Worm (Caenorhabditis elegans) whole organism, late embryonic: ENCODE measurements around the gene tag-250.

Experiments used
- C38D4.7 ChIP-seq: fragments of 200-800 bp; sonication (Bioruptor generic); optimal IDR thresholded peaks from 2 replicates; lab custom pipeline; 2018; ENCODE audit warnings: mild to moderate bottlenecking, missing genetic modification characterization, moderate library complexity, missing compliant biosample characterization
- ama-1 ChIP-seq: fragments of 150-350 bp; optimal IDR thresholded peaks from 2 replicates; lab custom pipeline; 2014
- ceh-18 ChIP-seq: sonication (generic microtip); optimal IDR thresholded peaks from 2 replicates; lab custom pipeline; 2016; ENCODE audit warnings: missing genetic modification characterization, missing compliant biosample characterization
- elt-4 ChIP-seq: sonication (generic microtip); optimal IDR thresholded peaks from 2 replicates; lab custom pipeline; 2016; ENCODE audit warnings: missing genetic modification characterization, missing compliant biosample characterization
- eyg-1 ChIP-seq: sonication (generic microtip); optimal IDR thresholded peaks from 2 replicates; lab custom pipeline; 2016; ENCODE audit warnings: missing genotype, missing genetic modification characterization, missing compliant biosample characterization
- gmeb-2 ChIP-seq: sonication (generic microtip); optimal IDR thresholded peaks from 2 replicates; lab custom pipeline; 2016; ENCODE audit warnings: missing genetic modification characterization, inconsistent platforms, missing compliant biosample characterization
- hlh-30 ChIP-seq: sonication (generic microtip); optimal IDR thresholded peaks from 2 replicates; lab custom pipeline; 2017; ENCODE audit warnings: antibody characterized with exemption, missing genetic modification characterization, missing compliant biosample characterization; ENCODE audit not compliant: insufficient read depth
- madf-2 ChIP-seq: sonication (generic microtip); optimal IDR thresholded peaks from 2 replicates; lab custom pipeline; 2017; ENCODE audit warnings: missing genetic modification characterization, missing compliant biosample characterization
- tbx-2 ChIP-seq: sonication (generic microtip); optimal IDR thresholded peaks from 2 replicates; lab custom pipeline; 2016; ENCODE audit warnings: missing genetic modification characterization, missing compliant biosample characterization
- ttx-3 ChIP-seq: sonication (generic microtip); optimal IDR thresholded peaks from 2 replicates; lab custom pipeline; 2016; ENCODE audit warnings: missing genetic modification reagents, missing genetic modification characterization, missing compliant biosample characterization
- ztf-16 ChIP-seq: sonication (generic microtip); optimal IDR thresholded peaks from 2 replicates; lab custom pipeline; 2017; ENCODE audit warnings: missing genetic modification characterization, missing compliant biosample characterization

- TF ChIP-seq eyg-1 (tag; lab: Kevin White, UChicago) (no peak), ceh-18 (no peak), hlh-30 (tag; lab: Kevin White, UChicago) (no peak), madf-2 (no peak), ama-1 (no peak), tbx-2 (tag; lab: Kevin White, UChicago) (no peak), C38D4.7 (GFP tag; lab: Kevin White, UChicago) (no peak), ztf-16 (tag; lab: Kevin White, UChicago) (no peak), gmeb-2 (tag; lab: Kevin White, UChicago) (no peak), ttx-3 (no peak), elt-4 (tag; lab: Kevin White, UChicago) (no peak)
These were observed 3.9 kb upstream of the tag-250 start, which contains the start of the genes C29E4.13 and npp-15 for ce11 chrIII:7928549-7929129.
